Worm (Caenorhabditis elegans) whole organism, L1 larva: ENCODE results near the gene W02A2.9.

ENCODE experiments used
- aly-2 ChIP-seq: fragments of 150-350 bp; optimal IDR thresholded peaks from 2 replicates; lab custom pipeline; 2014; ENCODE audit warnings: missing biosample characterization, missing genetic modification characterization
- fos-1 ChIP-seq: fragments of 150-350 bp; optimal IDR thresholded peaks from 2 replicates; lab custom pipeline; 2014; ENCODE audit warnings: missing biosample characterization, missing genetic modification characterization
- irx-1 ChIP-seq: sonication (generic microtip); optimal IDR thresholded peaks from 2 replicates; lab custom pipeline; 2016; ENCODE audit warnings: missing genetic modification characterization, missing compliant biosample characterization
- lin-35 ChIP-seq, 2 experiments: fragments of 150-350 bp; optimal IDR thresholded peaks; 2 replicates each; lab custom pipeline; 2014; ENCODE audit warnings: missing biosample characterization in 2 of 2, missing genetic modification characterization in 2 of 2, missing genetic modification reagents in 2 of 2
- mep-1 ChIP-seq: fragments of 150-350 bp; optimal IDR thresholded peaks from 2 replicates; lab custom pipeline; 2014; ENCODE audit warnings: missing biosample characterization, missing genetic modification characterization
- nhr-28 ChIP-seq: fragments of 150-350 bp; optimal IDR thresholded peaks from 2 replicates; lab custom pipeline; 2014; ENCODE audit warnings: missing biosample characterization, missing genetic modification characterization
- pqm-1 ChIP-seq: sonication (generic microtip); optimal IDR thresholded peaks from 3 replicates; lab custom pipeline; 2017; ENCODE audit warnings: missing biosample characterization, missing genetic modification characterization
- snpc-4 ChIP-seq: fragments of 150-350 bp; optimal IDR thresholded peaks from 2 replicates; lab custom pipeline; 2014; ENCODE audit warnings: missing biosample characterization, missing genetic modification characterization
- unc-62 ChIP-seq: fragments of 150-350 bp; optimal IDR thresholded peaks from 2 replicates; lab custom pipeline; 2014; ENCODE audit warnings: missing biosample characterization, missing genetic modification reagents, missing genetic modification characterization

ce11 chrIV:13331285-13331684 is 16.2 kb upstream of the W02A2.9 start, which contains the start of gene pqn-74:
- TF ChIP-seq irx-1 (tag; lab: Kevin White, UChicago) = no peak
- no peak for TF ChIP-seq snpc-4 (tag; lab: Kevin White, UChicago)
- no peak for TF ChIP-seq unc-62 (GFP tag; lab: Kevin White, UChicago)
- no peak for TF ChIP-seq aly-2 (tag; lab: Kevin White, UChicago)
- TF ChIP-seq nhr-28 (tag; lab: Kevin White, UChicago) = no peak
- TF ChIP-seq fos-1 (tag; lab: Kevin White, UChicago) = no peak
- no peak for TF ChIP-seq pqm-1 (tag; lab: Kevin White, UChicago)
- no peak for TF ChIP-seq mep-1
- TF ChIP-seq lin-35 (GFP tag; optimal IDR thresholded peaks at IDR 0.05; lab: Kevin White, UChicago) = no peak
